Worm (Caenorhabditis elegans): ENCODE measurements around the gene coq-5.

DNA sequence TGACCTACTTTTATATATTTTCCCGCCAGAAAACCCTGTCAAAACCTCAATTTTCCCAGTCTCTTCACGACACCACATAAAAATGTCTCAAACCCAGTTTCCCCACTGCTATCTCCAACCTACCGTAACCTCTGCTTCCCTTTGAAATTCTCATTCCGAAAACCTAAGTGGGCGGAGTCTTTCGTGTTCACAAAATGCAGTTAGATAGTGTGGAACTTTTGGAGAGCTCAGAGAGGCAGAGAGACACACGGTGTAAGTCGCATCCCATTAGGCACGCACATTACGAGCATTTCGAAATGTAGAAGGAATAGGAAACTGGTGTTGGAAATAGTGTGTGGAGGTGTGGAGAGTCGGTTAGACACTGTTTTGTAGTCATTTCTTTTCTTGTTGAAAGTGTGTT is 38.4 kb downstream of the coq-5 start:
- TF ChIP-seq nhr-76 (tag; optimal IDR thresholded peaks at IDR 0.05) (no peak), elt-3 (tag; optimal IDR thresholded peaks at IDR 0.05) (no peak), fkh-10 (GFP tag; optimal IDR thresholded peaks at IDR 0.05) (no peak), zag-1 (tag; optimal IDR thresholded peaks at IDR 0.05) (no peak), lin-15B (tag; optimal IDR thresholded peaks at IDR 0.05) (no peak), elt-2 (tag; optimal IDR thresholded peaks at IDR 0.05) (no peak), nhr-77 (tag; optimal IDR thresholded peaks at IDR 0.05) (no peak), lin-39 (tag; optimal IDR thresholded peaks at IDR 0.05) (no peak), ceh-9 (tag; optimal IDR thresholded peaks at IDR 0.05) (no peak), nhr-25 (tag; optimal IDR thresholded peaks at IDR 0.05) (no peak), elt-1 (tag; optimal IDR thresholded peaks at IDR 0.05) (no peak), unc-39 (tag; optimal IDR thresholded peaks at IDR 0.05) (no peak), ceh-82 (tag; optimal IDR thresholded peaks at IDR 0.05) (no peak)
